Worm (Caenorhabditis elegans) whole organism, young adult: ENCODE measurements around the gene ZK1290.7.

Source experiments
- B0261.1 ChIP-seq: sonication (generic microtip); optimal IDR thresholded peaks from 2 replicates; lab custom pipeline; 2016; ENCODE audit warnings: mild to moderate bottlenecking, missing genetic modification characterization, moderate library complexity, missing compliant biosample characterization
- C17E4.6 ChIP-seq: fragments of 200-800 bp; sonication (Bioruptor generic); IDR thresholded peaks from 2 replicates; pipeline ENCODE4 v1.3.6; 2022; ENCODE audit warnings: missing genetic modification reagents, missing genetic modification characterization, missing compliant biosample characterization
- F57C9.4 ChIP-seq: sonication (generic microtip); optimal IDR thresholded peaks from 2 replicates; lab custom pipeline; 2017; ENCODE audit warnings: mild to moderate bottlenecking, missing genetic modification characterization, missing compliant biosample characterization
- T07F8.4 ChIP-seq: sonication (generic microtip); optimal IDR thresholded peaks from 2 replicates; lab custom pipeline; 2016; ENCODE audit warnings: mild to moderate bottlenecking, missing genetic modification characterization, moderate library complexity, missing compliant biosample characterization
- Y67H2A.10 ChIP-seq: fragments of 200-800 bp; sonication (Bioruptor generic); conservative IDR thresholded peaks from 2 replicates; pipeline ENCODE4 v1.3.6; 2022; ENCODE audit warnings: missing genetic modification reagents, missing genetic modification characterization, missing compliant biosample characterization
- Y79H2A.3 ChIP-seq: fragments of 200-800 bp; sonication (Bioruptor generic); conservative IDR thresholded peaks from 2 replicates; pipeline ENCODE4 v1.3.6; 2022; ENCODE audit warnings: missing genetic modification reagents, missing genetic modification characterization, missing compliant biosample characterization
- akir-1 ChIP-seq: fragments of 200-800 bp; sonication (Bioruptor generic); optimal IDR thresholded peaks from 2 replicates; lab custom pipeline; 2018; ENCODE audit warnings: mild to moderate bottlenecking, missing genetic modification characterization, moderate library complexity, missing compliant biosample characterization
- aptf-2 ChIP-seq: fragments of 200-800 bp; sonication (Bioruptor generic); conservative IDR thresholded peaks from 2 replicates; pipeline ENCODE4 v1.3.6; 2022; ENCODE audit warnings: missing genetic modification reagents, missing genetic modification characterization, missing compliant biosample characterization
- atf-7 ChIP-seq: sonication (generic microtip); optimal IDR thresholded peaks from 2 replicates; lab custom pipeline; 2017; ENCODE audit warnings: mild to moderate bottlenecking, missing genetic modification characterization, missing compliant biosample characterization
- attf-6 ChIP-seq: fragments of 200-800 bp; sonication (Bioruptor generic); IDR thresholded peaks from 2 replicates; pipeline ENCODE4 v1.3.6; 2022; ENCODE audit warnings: missing genetic modification reagents, missing genetic modification characterization, missing compliant biosample characterization
- bed-2 ChIP-seq: fragments of 200-800 bp; sonication (Bioruptor generic); IDR thresholded peaks from 2 replicates; pipeline ENCODE4 v1.3.6; 2022; ENCODE audit warnings: missing genetic modification reagents, missing genetic modification characterization, missing compliant biosample characterization
- ccch-3 ChIP-seq: fragments of 200-800 bp; sonication (Bioruptor generic); optimal IDR thresholded peaks from 2 replicates; lab custom pipeline; 2018; ENCODE audit warnings: mild to moderate bottlenecking, missing genetic modification characterization, missing compliant biosample characterization
- cebp-1 ChIP-seq, 2 experiments: fragments of 200-800 bp in 1 of 2; sonication (Bioruptor generic) in 1 of 2; sonication (generic microtip) in 1 of 2; IDR thresholded peaks in 1 of 2; optimal IDR thresholded peaks in 1 of 2; 2 replicates each; pipeline versions ENCODE4 v1.3.6 to Lab custom; 2017 to 2022; ENCODE audit warnings: missing compliant biosample characterization in 2 of 2, missing genetic modification characterization in 2 of 2, mild to moderate bottlenecking in 1 of 2, missing genetic modification reagents in 1 of 2, moderate library complexity in 1 of 2
- ceh-58 ChIP-seq: fragments of 200-800 bp; sonication (Bioruptor generic); IDR thresholded peaks from 2 replicates; pipeline ENCODE4 v1.3.6; 2022; ENCODE audit warnings: missing genetic modification characterization, missing compliant biosample characterization
- chd-7 ChIP-seq: sonication (generic microtip); optimal IDR thresholded peaks from 2 replicates; lab custom pipeline; 2016; ENCODE audit warnings: mild to moderate bottlenecking, missing genetic modification characterization, moderate library complexity, missing compliant biosample characterization
- die-1 ChIP-seq: sonication (generic microtip); optimal IDR thresholded peaks from 2 replicates; lab custom pipeline; 2016; ENCODE audit warnings: missing genotype, mild to moderate bottlenecking, missing genetic modification characterization, missing compliant biosample characterization
- dpl-1 ChIP-seq: fragments of 150-350 bp; optimal IDR thresholded peaks from 2 replicates; lab custom pipeline; 2014; ENCODE audit warnings: missing biosample characterization, missing genetic modification reagents, missing genetic modification characterization
- egl-44 ChIP-seq: fragments of 200-800 bp; sonication (Bioruptor generic); IDR thresholded peaks from 2 replicates; pipeline ENCODE4 v1.3.6; 2022; ENCODE audit warnings: missing genetic modification reagents, missing genetic modification characterization, missing compliant biosample characterization
- ekl-4 ChIP-seq: fragments of 200-800 bp; sonication (Bioruptor generic); IDR thresholded peaks from 2 replicates; pipeline ENCODE4 v1.3.6; 2022; ENCODE audit warnings: missing genetic modification reagents, missing genetic modification characterization, missing compliant biosample characterization
- hlh-26 ChIP-seq: fragments of 200-800 bp; sonication (Bioruptor generic); conservative IDR thresholded peaks from 2 replicates; pipeline ENCODE4 v1.3.6; 2022; ENCODE audit warnings: missing genetic modification reagents, missing genetic modification characterization, missing compliant biosample characterization
- hmg-1.2 ChIP-seq: fragments of 200-800 bp; sonication (Bioruptor generic); IDR thresholded peaks from 2 replicates; pipeline ENCODE4 v1.3.6; 2022; ENCODE audit warnings: missing genetic modification reagents, missing genetic modification characterization, missing compliant biosample characterization
- hrde-1 ChIP-seq: sonication (generic microtip); optimal IDR thresholded peaks from 2 replicates; lab custom pipeline; 2016; ENCODE audit warnings: missing genetic modification characterization, mild to moderate bottlenecking, missing compliant biosample characterization, moderate library complexity, missing genotype, missing genetic modification reagents, borderline replicate concordance
- let-607 ChIP-seq, 2 experiments: fragments of 200-800 bp in 1 of 2; sonication (Bioruptor generic) in 1 of 2; sonication (generic microtip) in 1 of 2; optimal IDR thresholded peaks; 2 replicates each; lab custom pipeline; 2016 to 2018; ENCODE audit warnings: mild to moderate bottlenecking in 2 of 2, missing compliant biosample characterization in 2 of 2, missing genetic modification characterization in 2 of 2, moderate library complexity in 2 of 2, missing genotype in 1 of 2
- lir-1 ChIP-seq: fragments of 200-800 bp; sonication (Bioruptor generic); conservative IDR thresholded peaks from 2 replicates; pipeline ENCODE4 v1.3.6; 2022; ENCODE audit warnings: missing genetic modification reagents, missing genetic modification characterization, missing compliant biosample characterization
- lsl-1 ChIP-seq: fragments of 200-800 bp; sonication (Bioruptor generic); optimal IDR thresholded peaks from 2 replicates; lab custom pipeline; 2018; ENCODE audit warnings: mild to moderate bottlenecking, missing genetic modification characterization, moderate library complexity, missing compliant biosample characterization
- mel-28 ChIP-seq: sonication (generic microtip); optimal IDR thresholded peaks from 2 replicates; lab custom pipeline; 2016; ENCODE audit warnings: borderline replicate concordance, mild to moderate bottlenecking, missing genetic modification characterization, missing compliant biosample characterization
- nfya-1 ChIP-seq: sonication (generic microtip); optimal IDR thresholded peaks from 2 replicates; lab custom pipeline; 2017; ENCODE audit warnings: antibody characterized with exemption, missing compliant biosample characterization, missing genetic modification characterization, borderline replicate concordance; ENCODE audit not compliant: insufficient read depth
- pha-4 ChIP-seq: fragments of 150-350 bp; sonication (generic microtip); optimal IDR thresholded peaks from 2 replicates; lab custom pipeline; 2014; ENCODE audit warnings: missing biosample characterization, missing genetic modification reagents, missing genetic modification characterization
- rcor-1 ChIP-seq: fragments of 200-800 bp; sonication (Bioruptor generic); IDR thresholded peaks from 2 replicates; pipeline ENCODE4 v1.3.6; 2022; ENCODE audit warnings: missing genetic modification reagents, missing genetic modification characterization, missing compliant biosample characterization
- rec-8 ChIP-seq, 2 experiments: sonication (generic microtip); optimal IDR thresholded peaks; 2 replicates each; lab custom pipeline; 2016; ENCODE audit warnings: mild to moderate bottlenecking in 2 of 2, missing genetic modification characterization in 2 of 2, missing genetic modification reagents in 2 of 2, missing genotype in 2 of 2, missing biosample characterization in 1 of 2, missing compliant biosample characterization in 1 of 2, moderate library complexity in 1 of 2
- snpc-3.4 ChIP-seq: sonication (generic microtip); optimal IDR thresholded peaks from 2 replicates; lab custom pipeline; 2017; ENCODE audit warnings: missing genetic modification characterization, mild to moderate bottlenecking, missing compliant biosample characterization, antibody characterized with exemption, moderate library complexity, missing genotype, missing genetic modification reagents
- tbx-9 ChIP-seq: sonication (generic microtip); optimal IDR thresholded peaks from 2 replicates; lab custom pipeline; 2016; ENCODE audit warnings: borderline replicate concordance, missing genetic modification characterization, inconsistent platforms, missing compliant biosample characterization
- ztf-28 ChIP-seq: fragments of 200-800 bp; sonication (Bioruptor generic); IDR thresholded peaks from 2 replicates; pipeline ENCODE4 v1.3.6; 2022; ENCODE audit warnings: missing genetic modification reagents, missing genetic modification characterization, missing compliant biosample characterization
- ztf-6 ChIP-seq: fragments of 200-800 bp; sonication (Bioruptor generic); IDR thresholded peaks from 2 replicates; pipeline ENCODE4 v1.3.6; 2022; ENCODE audit warnings: missing genetic modification reagents, missing genetic modification characterization, missing compliant biosample characterization

The ZK1290.7 gene

DNA sequence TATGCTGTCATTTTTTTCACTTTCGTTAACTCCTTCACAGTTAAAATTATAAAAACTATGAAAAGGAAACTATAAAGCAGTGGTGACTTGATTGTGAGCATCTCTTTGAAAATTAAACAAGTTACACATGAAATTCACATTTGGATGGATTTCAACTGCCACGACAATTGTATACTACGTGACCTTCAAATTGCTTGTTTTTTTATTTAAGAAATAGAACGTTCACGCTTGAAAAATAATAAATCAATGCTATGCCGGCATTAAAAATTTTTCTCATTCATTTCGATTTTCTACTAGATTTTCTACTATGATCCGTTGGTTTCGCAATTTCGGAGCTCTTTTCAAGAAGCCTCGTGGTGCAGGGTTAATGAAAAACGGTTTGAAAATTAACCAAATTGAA lies at the start of gene ZK1290.7, which contains the start of gene rnh-1.1:
TSS of gene ZK1290.7 (minus strand) at position 101 of the 400 bp plus-strand sequence.
TSS of gene rnh-1.1 (plus strand) at position 281 of the 400 bp plus-strand sequence.
- no peak for TF ChIP-seq let-607 (tag; optimal IDR thresholded peaks at IDR 0.05; lab: Kevin White, UChicago)
- TF ChIP-seq chd-7: no peak
- TF ChIP-seq mel-28 (tag; lab: Kevin White, UChicago): no peak
- TF ChIP-seq cebp-1 (GFP tag; IDR thresholded peaks at IDR 0.05; lab: Robert Waterston, UW): no peak
- no peak for TF ChIP-seq cebp-1 (tag; optimal IDR thresholded peaks at IDR 0.05; lab: Kevin White, UChicago)
- TF ChIP-seq hrde-1 (tag; lab: Kevin White, UChicago): no peak
- no peak for TF ChIP-seq rec-8 (tag; optimal IDR thresholded peaks at IDR 0.05; lab: Kevin White, UChicago)
- TF ChIP-seq C17E4.6 (GFP tag; lab: Robert Waterston, UW): no peak
- no peak for TF ChIP-seq egl-44 (GFP tag; lab: Robert Waterston, UW)
- TF ChIP-seq bed-2 (GFP tag; lab: Robert Waterston, UW): no peak
- no peak for TF ChIP-seq atf-7 (tag; lab: Kevin White, UChicago)
- no peak for TF ChIP-seq aptf-2 (GFP tag; lab: Robert Waterston, UW)
- no peak for TF ChIP-seq hlh-26 (GFP tag; lab: Robert Waterston, UW)

DNA sequence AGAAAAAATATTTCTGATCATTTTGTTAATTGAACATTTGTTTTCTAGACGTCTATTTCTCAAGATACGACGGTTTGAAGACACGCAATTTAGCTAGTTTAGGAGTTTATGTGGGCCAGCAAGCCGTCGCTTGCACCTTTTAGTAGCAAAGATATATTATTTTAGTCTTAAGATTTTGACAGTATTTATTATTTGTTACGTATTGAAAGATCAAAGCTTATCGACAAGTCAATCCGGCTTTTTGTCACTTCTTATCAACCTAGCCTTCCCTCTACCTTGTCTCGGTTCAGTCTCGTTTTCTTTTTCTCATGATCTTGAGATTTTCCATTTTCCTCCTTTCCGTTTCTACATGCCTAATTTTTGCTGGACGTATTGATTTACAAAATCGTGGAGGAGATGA lies 48.8 kb upstream of the ZK1290.7 start, which contains the start of gene F35D2.2:
TSS of gene F35D2.2 (plus strand) at position 301 of the 400 bp plus-strand sequence.
- TF ChIP-seq ceh-58 (no peak), ekl-4 (no peak), nfya-1 (no peak), Y79H2A.3 (no peak), T07F8.4 (tag; lab: Kevin White, UChicago) (no peak), ztf-6 (no peak), rcor-1 (GFP tag; lab: Robert Waterston, UW) (no peak), die-1 (tag; lab: Kevin White, UChicago) (no peak), dpl-1 (GFP tag; lab: Kevin White, UChicago) (no peak), ztf-28 (GFP tag; lab: Robert Waterston, UW) (no peak), pha-4 (tag; lab: Kevin White, UChicago) (no peak), ccch-3 (GFP tag; lab: Kevin White, UChicago) (no peak), tbx-9 (no peak), cebp-1 (GFP tag; IDR thresholded peaks at IDR 0.05; lab: Robert Waterston, UW) (no peak), cebp-1 (tag; optimal IDR thresholded peaks at IDR 0.05; lab: Kevin White, UChicago) (no peak), hmg-1.2 (GFP tag; lab: Robert Waterston, UW) (no peak), Y67H2A.10 (GFP tag; lab: Robert Waterston, UW) (no peak), attf-6 (GFP tag; lab: Robert Waterston, UW) (no peak), lsl-1 (GFP tag; lab: Kevin White, UChicago) (no peak)

DNA sequence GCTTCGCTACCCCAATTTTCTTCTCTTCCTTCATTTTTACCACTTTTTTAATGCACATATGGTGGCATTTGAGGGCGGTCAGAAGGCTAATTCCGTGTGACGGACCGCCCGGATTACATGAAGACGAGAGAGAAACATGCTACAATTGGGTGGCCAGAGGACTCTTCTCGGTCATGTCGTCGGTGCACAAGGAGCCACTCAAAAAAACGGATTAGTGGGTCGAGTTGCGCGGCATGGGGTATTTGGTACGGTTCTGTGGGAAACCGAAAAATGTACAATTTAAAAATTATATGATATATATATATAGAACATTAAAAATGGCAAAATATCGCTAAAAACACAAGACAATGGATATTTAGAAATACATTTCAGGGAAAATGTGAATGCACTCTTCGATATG lies 45.5 kb upstream of the ZK1290.7 start:
- no peak for TF ChIP-seq lir-1 (GFP tag; lab: Robert Waterston, UW)
- TF ChIP-seq Y67H2A.10 (GFP tag; lab: Robert Waterston, UW): no peak
- TF ChIP-seq B0261.1 (tag; lab: Kevin White, UChicago): no peak
- no peak for TF ChIP-seq snpc-3.4 (tag; lab: Kevin White, UChicago)
- no peak for TF ChIP-seq atf-7 (tag; lab: Kevin White, UChicago)
- no peak for TF ChIP-seq akir-1 (GFP tag; lab: Kevin White, UChicago)
- TF ChIP-seq rcor-1 (GFP tag; lab: Robert Waterston, UW): no peak
- no peak for TF ChIP-seq lsl-1 (GFP tag; lab: Kevin White, UChicago)
- TF ChIP-seq F57C9.4 (tag; lab: Kevin White, UChicago): no peak
- TF ChIP-seq, all 124 proteins: peak for 0
